Worm (Caenorhabditis elegans) whole organism, L1 larva: ENCODE results near the gene bcl-11.

Source experiments
- ama-1 ChIP-seq: fragments of 150-350 bp; optimal IDR thresholded peaks from 2 replicates; lab custom pipeline; 2014
- ceh-82 ChIP-seq, 3 experiments: fragments of 150-350 bp in 1 of 3; sonication (generic microtip) in 2 of 3; optimal IDR thresholded peaks; 2 replicates each; lab custom pipeline; 2014 to 2017; ENCODE audit warnings: missing biosample characterization in 3 of 3, missing genetic modification characterization in 3 of 3
- efl-3 ChIP-seq: fragments of 200-800 bp; sonication (Bioruptor generic); optimal IDR thresholded peaks from 2 replicates; lab custom pipeline; 2018; ENCODE audit warnings: mild to moderate bottlenecking, missing genetic modification characterization, missing compliant biosample characterization
- egl-27 ChIP-seq, 2 experiments: fragments of 150-350 bp in 1 of 2; sonication (generic microtip); optimal IDR thresholded peaks; 3 replicates each; lab custom pipeline; 2017 to 2018; ENCODE audit warnings: missing biosample characterization in 2 of 2, missing genetic modification characterization in 2 of 2, missing genetic modification reagents in 2 of 2
- lin-35 ChIP-seq, 2 experiments: fragments of 150-350 bp; optimal IDR thresholded peaks; 2 replicates each; lab custom pipeline; 2014; ENCODE audit warnings: missing biosample characterization in 2 of 2, missing genetic modification characterization in 2 of 2, missing genetic modification reagents in 2 of 2
- lir-3 ChIP-seq: sonication (generic microtip); optimal IDR thresholded peaks from 2 replicates; lab custom pipeline; 2016; ENCODE audit warnings: mild to moderate bottlenecking, missing genetic modification characterization, moderate library complexity, missing compliant biosample characterization; ENCODE audit not compliant: poor library complexity
- mep-1 ChIP-seq: fragments of 150-350 bp; optimal IDR thresholded peaks from 2 replicates; lab custom pipeline; 2014; ENCODE audit warnings: missing biosample characterization, missing genetic modification characterization
- nhr-12 ChIP-seq: sonication (generic microtip); optimal IDR thresholded peaks from 2 replicates; lab custom pipeline; 2017; ENCODE audit warnings: missing biosample characterization, missing genetic modification characterization
- nhr-47 ChIP-seq: sonication (generic microtip); optimal IDR thresholded peaks from 2 replicates; lab custom pipeline; 2016; ENCODE audit warnings: mild to moderate bottlenecking, missing genetic modification characterization, moderate library complexity, missing compliant biosample characterization
- nhr-84 ChIP-seq: sonication (generic microtip); optimal IDR thresholded peaks from 2 replicates; lab custom pipeline; 2017; ENCODE audit warnings: missing biosample characterization, missing genetic modification characterization
- skn-1 ChIP-seq: fragments of 150-350 bp; optimal IDR thresholded peaks from 2 replicates; lab custom pipeline; 2014; ENCODE audit warnings: missing biosample characterization, missing genetic modification characterization
- swsn-7 ChIP-seq: sonication (generic microtip); optimal IDR thresholded peaks from 2 replicates; lab custom pipeline; 2016; ENCODE audit warnings: missing genetic modification characterization, missing compliant biosample characterization

DNA sequence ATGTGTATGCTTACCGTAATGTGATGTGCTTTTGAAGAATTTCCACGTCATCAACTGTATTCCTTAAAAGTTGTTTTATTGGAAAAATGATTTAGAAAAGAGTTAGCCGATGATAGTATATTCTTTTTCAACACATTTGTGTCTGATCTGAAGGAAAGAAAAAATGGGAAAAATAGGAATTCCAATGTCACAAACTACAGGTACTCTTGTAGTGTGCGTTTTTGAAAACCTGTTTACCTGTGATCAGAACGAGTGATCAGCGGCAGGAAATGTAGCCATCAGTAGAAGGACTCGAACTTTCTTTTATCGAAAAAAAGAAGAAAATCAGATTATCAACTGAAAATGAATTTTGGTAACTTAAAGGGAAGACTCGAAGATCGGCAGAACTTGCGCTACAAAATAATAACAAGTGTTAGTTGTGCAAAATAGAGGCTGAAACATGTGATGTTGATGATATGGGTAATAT, 34.1 kb upstream of the bcl-11 start, which contains the start of gene T28C12.15:
- TF ChIP-seq skn-1 (tag; lab: Kevin White, UChicago) (no peak), lir-3 (no peak), ama-1 (no peak), swsn-7 (tag; lab: Kevin White, UChicago) (no peak), egl-27 (tag; optimal IDR thresholded peaks at IDR 0.05; lab: Kevin White, UChicago) (no peak), mep-1 (tag; lab: Kevin White, UChicago) (no peak), nhr-12 (tag; lab: Kevin White, UChicago) (no peak), lin-35 (GFP tag; optimal IDR thresholded peaks at IDR 0.05; lab: Kevin White, UChicago) (no peak), nhr-84 (tag; lab: Kevin White, UChicago) (no peak), ceh-82 (tag; optimal IDR thresholded peaks at IDR 0.05; lab: Kevin White, UChicago) (no peak), nhr-47 (tag; lab: Kevin White, UChicago) (no peak), efl-3 (GFP tag; lab: Kevin White, UChicago) (no peak)
